Worm (Caenorhabditis elegans) whole organism, L1 larva: ENCODE data around the gene msp-142.

Experiments used
- C16A3.4 ChIP-seq: fragments of 150-350 bp; optimal IDR thresholded peaks from 2 replicates; lab custom pipeline; 2014; ENCODE audit warnings: missing biosample characterization, missing genetic modification characterization
- C34B4.2 ChIP-seq: sonication (generic microtip); optimal IDR thresholded peaks from 2 replicates; lab custom pipeline; 2017; ENCODE audit warnings: mild to moderate bottlenecking, missing genetic modification characterization, missing compliant biosample characterization
- Y116A8C.19 ChIP-seq: sonication (generic microtip); optimal IDR thresholded peaks from 2 replicates; lab custom pipeline; 2016; ENCODE audit warnings: missing compliant biosample characterization, missing genetic modification characterization, borderline replicate concordance
- aly-2 ChIP-seq: fragments of 150-350 bp; optimal IDR thresholded peaks from 2 replicates; lab custom pipeline; 2014; ENCODE audit warnings: missing biosample characterization, missing genetic modification characterization
- ama-1 ChIP-seq: fragments of 150-350 bp; optimal IDR thresholded peaks from 2 replicates; lab custom pipeline; 2014
- blmp-1 ChIP-seq: fragments of 150-350 bp; optimal IDR thresholded peaks from 2 replicates; lab custom pipeline; 2014; ENCODE audit warnings: missing biosample characterization, missing genetic modification characterization
- ceh-8 ChIP-seq: fragments of 200-800 bp; sonication (Bioruptor generic); optimal IDR thresholded peaks from 2 replicates; lab custom pipeline; 2018; ENCODE audit warnings: mild to moderate bottlenecking, missing genetic modification characterization, moderate library complexity, missing compliant biosample characterization
- ceh-82 ChIP-seq, 3 experiments: fragments of 150-350 bp in 1 of 3; sonication (generic microtip) in 2 of 3; optimal IDR thresholded peaks; 2 replicates each; lab custom pipeline; 2014 to 2017; ENCODE audit warnings: missing biosample characterization in 3 of 3, missing genetic modification characterization in 3 of 3
- ceh-88 ChIP-seq: fragments of 200-800 bp; sonication (Bioruptor generic); IDR thresholded peaks from 2 replicates; pipeline ENCODE4 v1.3.6; 2022; ENCODE audit warnings: missing genetic modification characterization, missing compliant biosample characterization
- ces-1 ChIP-seq: fragments of 150-350 bp; optimal IDR thresholded peaks from 2 replicates; lab custom pipeline; 2014; ENCODE audit warnings: missing biosample characterization, missing genetic modification reagents, missing genetic modification characterization
- dpl-1 ChIP-seq, 3 experiments: fragments of 150-350 bp in 2 of 3; sonication (generic microtip) in 1 of 3; optimal IDR thresholded peaks; 2 replicates each; lab custom pipeline; 2014 to 2017; ENCODE audit warnings: missing biosample characterization in 3 of 3, missing genetic modification characterization in 3 of 3, missing genetic modification reagents in 3 of 3
- dsc-1 ChIP-seq: sonication (generic microtip); optimal IDR thresholded peaks from 2 replicates; lab custom pipeline; 2016; ENCODE audit warnings: mild to moderate bottlenecking, missing genetic modification characterization, missing compliant biosample characterization
- efl-1 ChIP-seq, 4 experiments: fragments of 150-350 bp; optimal IDR thresholded peaks in 3 of 4; peaks in 1 of 4; 1 replicate in 1 of 4; 2 replicates in 3 of 4; lab custom pipeline; 2014; ENCODE audit warnings: missing biosample characterization in 2 of 4, missing genetic modification characterization in 2 of 4, missing genetic modification reagents in 2 of 4
- egl-13 ChIP-seq: sonication (generic microtip); optimal IDR thresholded peaks from 2 replicates; lab custom pipeline; 2016; ENCODE audit warnings: missing genotype, missing genetic modification reagents, missing genetic modification characterization, missing compliant biosample characterization
- egl-27 ChIP-seq, 2 experiments: fragments of 150-350 bp in 1 of 2; sonication (generic microtip); optimal IDR thresholded peaks; 3 replicates each; lab custom pipeline; 2017 to 2018; ENCODE audit warnings: missing biosample characterization in 2 of 2, missing genetic modification characterization in 2 of 2, missing genetic modification reagents in 2 of 2
- fkh-4 ChIP-seq: sonication (generic microtip); optimal IDR thresholded peaks from 2 replicates; lab custom pipeline; 2016; ENCODE audit warnings: missing compliant biosample characterization, missing genetic modification characterization, borderline replicate concordance
- hlh-17 ChIP-seq: fragments of 200-800 bp; sonication (Bioruptor generic); optimal IDR thresholded peaks from 2 replicates; lab custom pipeline; 2018; ENCODE audit warnings: missing genetic modification characterization, mild to moderate bottlenecking, missing compliant biosample characterization, moderate library complexity, borderline replicate concordance
- hlh-4 ChIP-seq: sonication (generic microtip); optimal IDR thresholded peaks from 2 replicates; lab custom pipeline; 2016; ENCODE audit warnings: mild to moderate bottlenecking, missing genetic modification characterization, missing compliant biosample characterization
- hpl-2 ChIP-seq: fragments of 150-350 bp; optimal IDR thresholded peaks from 2 replicates; lab custom pipeline; 2014; ENCODE audit warnings: missing biosample characterization, missing genetic modification reagents, missing genetic modification characterization
- lin-14 ChIP-seq: fragments of 200-800 bp; sonication (Bioruptor generic); optimal IDR thresholded peaks from 2 replicates; lab custom pipeline; 2018; ENCODE audit warnings: mild to moderate bottlenecking, missing genetic modification characterization, moderate library complexity, missing compliant biosample characterization
- lin-35 ChIP-seq, 2 experiments: fragments of 150-350 bp; optimal IDR thresholded peaks; 2 replicates each; lab custom pipeline; 2014; ENCODE audit warnings: missing biosample characterization in 2 of 2, missing genetic modification characterization in 2 of 2, missing genetic modification reagents in 2 of 2
- lsy-2 ChIP-seq, 2 experiments: fragments of 150-350 bp; optimal IDR thresholded peaks; 2 replicates each; lab custom pipeline; 2014; ENCODE audit warnings: missing biosample characterization in 2 of 2, missing genetic modification characterization in 2 of 2
- mab-9 ChIP-seq: fragments of 200-800 bp; sonication (Bioruptor generic); IDR thresholded peaks from 2 replicates; pipeline ENCODE4 v1.3.6; 2022; ENCODE audit warnings: missing genetic modification reagents, missing genetic modification characterization, missing compliant biosample characterization
- mdl-1 ChIP-seq, 2 experiments: fragments of 150-350 bp; optimal IDR thresholded peaks; 2 replicates each; lab custom pipeline; 2014 to 2017; ENCODE audit warnings: missing biosample characterization in 2 of 2, missing genetic modification characterization in 2 of 2, inconsistent platforms in 1 of 2
- mef-2 ChIP-seq: fragments of 150-350 bp; optimal IDR thresholded peaks from 2 replicates; lab custom pipeline; 2014; ENCODE audit warnings: missing biosample characterization, missing genetic modification characterization
- mep-1 ChIP-seq: fragments of 150-350 bp; optimal IDR thresholded peaks from 2 replicates; lab custom pipeline; 2014; ENCODE audit warnings: missing biosample characterization, missing genetic modification characterization
- nhr-11 ChIP-seq: fragments of 150-350 bp; optimal IDR thresholded peaks from 2 replicates; lab custom pipeline; 2014; ENCODE audit warnings: missing biosample characterization, missing genetic modification characterization
- nhr-19 ChIP-seq: fragments of 200-800 bp; sonication (Bioruptor generic); conservative IDR thresholded peaks from 2 replicates; pipeline ENCODE4 v1.3.6; 2022; ENCODE audit warnings: missing genetic modification characterization, missing compliant biosample characterization
- nhr-20 ChIP-seq: sonication (generic microtip); optimal IDR thresholded peaks from 2 replicates; lab custom pipeline; 2016; ENCODE audit warnings: mild to moderate bottlenecking, missing genetic modification characterization, missing compliant biosample characterization
- nhr-28 ChIP-seq: fragments of 150-350 bp; optimal IDR thresholded peaks from 2 replicates; lab custom pipeline; 2014; ENCODE audit warnings: missing biosample characterization, missing genetic modification characterization
- nhr-47 ChIP-seq: sonication (generic microtip); optimal IDR thresholded peaks from 2 replicates; lab custom pipeline; 2016; ENCODE audit warnings: mild to moderate bottlenecking, missing genetic modification characterization, moderate library complexity, missing compliant biosample characterization
- nhr-71 ChIP-seq: sonication (generic microtip); optimal IDR thresholded peaks from 2 replicates; lab custom pipeline; 2016; ENCODE audit warnings: mild to moderate bottlenecking, missing genetic modification characterization, moderate library complexity, missing compliant biosample characterization
- nhr-90 ChIP-seq: sonication (generic microtip); optimal IDR thresholded peaks from 2 replicates; lab custom pipeline; 2016; ENCODE audit warnings: mild to moderate bottlenecking, missing genetic modification characterization, missing compliant biosample characterization; ENCODE audit not compliant: poor library complexity
- pag-3 ChIP-seq: sonication (generic microtip); optimal IDR thresholded peaks from 2 replicates; lab custom pipeline; 2017; ENCODE audit warnings: missing genetic modification characterization, mild to moderate bottlenecking, missing compliant biosample characterization, antibody characterized with exemption, borderline replicate concordance; ENCODE audit not compliant: insufficient read depth
- pqm-1 ChIP-seq: sonication (generic microtip); optimal IDR thresholded peaks from 3 replicates; lab custom pipeline; 2017; ENCODE audit warnings: missing biosample characterization, missing genetic modification characterization
- rnt-1 ChIP-seq: sonication (generic microtip); optimal IDR thresholded peaks from 2 replicates; lab custom pipeline; 2016; ENCODE audit warnings: mild to moderate bottlenecking, missing genetic modification characterization, moderate library complexity, missing compliant biosample characterization
- snpc-4 ChIP-seq: fragments of 150-350 bp; optimal IDR thresholded peaks from 2 replicates; lab custom pipeline; 2014; ENCODE audit warnings: missing biosample characterization, missing genetic modification characterization
- snu-23 ChIP-seq: sonication (generic microtip); optimal IDR thresholded peaks from 2 replicates; lab custom pipeline; 2016; ENCODE audit warnings: missing genetic modification characterization, missing compliant biosample characterization
- sptf-1 ChIP-seq: fragments of 150-350 bp; optimal IDR thresholded peaks from 2 replicates; lab custom pipeline; 2014; ENCODE audit warnings: missing biosample characterization, missing genetic modification characterization
- sup-37 ChIP-seq: fragments of 200-800 bp; sonication (Bioruptor generic); optimal IDR thresholded peaks from 2 replicates; lab custom pipeline; 2018; ENCODE audit warnings: mild to moderate bottlenecking, missing genetic modification characterization, missing compliant biosample characterization
- tbx-2 ChIP-seq: sonication (generic microtip); optimal IDR thresholded peaks from 2 replicates; lab custom pipeline; 2016; ENCODE audit warnings: missing genetic modification characterization, missing compliant biosample characterization
- tlp-1 ChIP-seq: fragments of 150-350 bp; optimal IDR thresholded peaks from 2 replicates; lab custom pipeline; 2014; ENCODE audit warnings: missing biosample characterization, missing genetic modification characterization
- unc-130 ChIP-seq: fragments of 150-350 bp; optimal IDR thresholded peaks from 2 replicates; lab custom pipeline; 2017; ENCODE audit warnings: missing biosample characterization, missing genetic modification characterization, inconsistent platforms
- xbp-1 ChIP-seq: sonication (generic microtip); optimal IDR thresholded peaks from 2 replicates; lab custom pipeline; 2016; ENCODE audit warnings: missing genetic modification characterization, missing compliant biosample characterization
- zag-1 ChIP-seq: fragments of 150-350 bp; optimal IDR thresholded peaks from 2 replicates; lab custom pipeline; 2014; ENCODE audit warnings: missing biosample characterization, missing genetic modification characterization
- ztf-4 ChIP-seq: fragments of 150-350 bp; optimal IDR thresholded peaks from 2 replicates; lab custom pipeline; 2014; ENCODE audit warnings: missing biosample characterization, missing genetic modification characterization

The msp-142 gene

ce11 chrII:5841053-5841547 is 43.4 kb downstream of the msp-142 start, which contains the start of gene lec-5:
TSS of gene lec-5 (minus strand) at chrII:5841103.
- TF ChIP-seq dsc-1 (tag; lab: Kevin White, UChicago) (peak; percentile 56), lin-14 (peak; percentile 72), pag-3 (tag; lab: Kevin White, UChicago) (peak; percentile 79), efl-1 (optimal IDR thresholded peaks at IDR 0.05; lab: Kevin White, UChicago) (no peak), efl-1 (GFP tag; optimal IDR thresholded peaks at IDR 0.05 in 1 of 2; lab: Kevin White, UChicago) (no peak), hlh-17 (no peak), egl-27 (tag; optimal IDR thresholded peaks at IDR 0.05; lab: Kevin White, UChicago) (no peak), hlh-4 (no peak), C16A3.4 (tag; lab: Kevin White, UChicago) (no peak), snpc-4 (no peak), ces-1 (no peak), mep-1 (tag; lab: Kevin White, UChicago) (peak; percentile 2), nhr-19 (GFP tag; lab: Robert Waterston, UW) (peak; percentile 38), lsy-2 (tag; optimal IDR thresholded peaks at IDR 0.05; lab: Kevin White, UChicago) (peak in 1 of 2 experiments; percentile 47), pqm-1 (tag; lab: Kevin White, UChicago) (no peak), nhr-90 (tag; lab: Kevin White, UChicago) (no peak), rnt-1 (tag; lab: Kevin White, UChicago) (peak; percentile 56), nhr-20 (peak; percentile 23), blmp-1 (tag; lab: Kevin White, UChicago) (no peak), ceh-82 (tag; optimal IDR thresholded peaks at IDR 0.05; lab: Kevin White, UChicago) (no peak), tbx-2 (tag; lab: Kevin White, UChicago) (no peak), nhr-11 (no peak), snu-23 (GFP tag; lab: Kevin White, UChicago) (peak; percentile 23), xbp-1 (tag; lab: Kevin White, UChicago) (no peak), nhr-71 (tag; lab: Kevin White, UChicago) (peak; percentile 60), aly-2 (tag; lab: Kevin White, UChicago) (no peak), unc-130 (peak; percentile 63), dpl-1 (GFP tag; optimal IDR thresholded peaks at IDR 0.05; lab: Kevin White, UChicago) (no peak)

ce11 chrII:5841866-5842265 is 44.1 kb downstream of the msp-142 start, which contains the start of gene nep-25:
TSS of gene nep-25 (plus strand) at chrII:5842240.
- no peak for TF ChIP-seq sptf-1 (tag; lab: Kevin White, UChicago)
- TF ChIP-seq fkh-4 (tag; lab: Kevin White, UChicago): no peak
- no peak for TF ChIP-seq tlp-1
- TF ChIP-seq C34B4.2 (tag; lab: Kevin White, UChicago): no peak
- no peak for TF ChIP-seq ceh-82 (tag; optimal IDR thresholded peaks at IDR 0.05; lab: Kevin White, UChicago)
- no peak for TF ChIP-seq zag-1 (tag; lab: Kevin White, UChicago)
- no peak for TF ChIP-seq ceh-88 (GFP tag; lab: Robert Waterston, UW)

- TF ChIP-seq hpl-2 (GFP tag; lab: Kevin White, UChicago) (peak; percentile 99), efl-1 (optimal IDR thresholded peaks at IDR 0.05; lab: Kevin White, UChicago) (peak; percentile 92), efl-1 (GFP tag; optimal IDR thresholded peaks at IDR 0.05 in 1 of 2; lab: Kevin White, UChicago) (peak; percentile 77 to 98), sup-37 (GFP tag; lab: Kevin White, UChicago) (peak; percentile 99), pqm-1 (tag; lab: Kevin White, UChicago) (peak; percentile 76), egl-13 (tag; lab: Kevin White, UChicago) (peak; percentile 99), ztf-4 (tag; lab: Kevin White, UChicago) (peak; percentile 98), ama-1 (lab: Kevin White, UChicago) (peak; percentile 100), lin-14 (peak; percentile 99), lin-35 (GFP tag; optimal IDR thresholded peaks at IDR 0.05; lab: Kevin White, UChicago) (peak; percentile 89 to 95), nhr-28 (tag; lab: Kevin White, UChicago) (peak; percentile 77), mdl-1 (tag; optimal IDR thresholded peaks at IDR 0.05; lab: Kevin White, UChicago) (peak; percentile 46 to 94), C34B4.2 (tag; lab: Kevin White, UChicago) (peak; percentile 81), C16A3.4 (tag; lab: Kevin White, UChicago) (peak; percentile 99), nhr-47 (tag; lab: Kevin White, UChicago) (peak; percentile 100), mab-9 (GFP tag; lab: Robert Waterston, UW) (peak; percentile 99), Y116A8C.19 (tag; lab: Kevin White, UChicago) (peak; percentile 48), tbx-2 (tag; lab: Kevin White, UChicago) (peak; percentile 100), zag-1 (tag; lab: Kevin White, UChicago) (peak; percentile 99), ceh-8 (peak; percentile 99), lsy-2 (tag; optimal IDR thresholded peaks at IDR 0.05; lab: Kevin White, UChicago) (peak; percentile 96 to 97), mef-2 (tag; lab: Kevin White, UChicago) (peak; percentile 93), mep-1 (tag; lab: Kevin White, UChicago) (peak; percentile 99), ceh-88 (GFP tag; lab: Robert Waterston, UW) (peak; percentile 99), ceh-82 (tag; optimal IDR thresholded peaks at IDR 0.05; lab: Kevin White, UChicago) (peak; percentile 95 to 98 (median 98))
These were observed 47.0 kb downstream of the msp-142 start for ce11 chrII:5844694-5845129.
